Worm (Caenorhabditis elegans) whole organism, L4 larva: ENCODE data around the gene mvb-12.

Experiments
- F10B5.3 ChIP-seq: sonication (generic microtip); optimal IDR thresholded peaks from 2 replicates; lab custom pipeline; 2016; ENCODE audit warnings: mild to moderate bottlenecking, missing genetic modification characterization, missing compliant biosample characterization
- F37D6.2 ChIP-seq: sonication (generic microtip); optimal IDR thresholded peaks from 2 replicates; lab custom pipeline; 2016; ENCODE audit warnings: mild to moderate bottlenecking, missing genetic modification characterization, missing compliant biosample characterization
- F44E2.7 ChIP-seq: fragments of 200-800 bp; sonication (Bioruptor generic); IDR thresholded peaks from 2 replicates; pipeline ENCODE4 v2.1.2; 2022; ENCODE audit warnings: missing genetic modification characterization, missing compliant biosample characterization
- R02D3.7 ChIP-seq: fragments of 150-350 bp; sonication (generic microtip); optimal IDR thresholded peaks from 3 replicates; lab custom pipeline; 2014; ENCODE audit warnings: missing biosample characterization, missing genetic modification characterization
- T20F7.1 ChIP-seq: fragments of 200-800 bp; sonication (Bioruptor generic); optimal IDR thresholded peaks from 2 replicates; lab custom pipeline; 2018; ENCODE audit warnings: mild to moderate bottlenecking, missing genetic modification characterization, missing compliant biosample characterization
- T26A8.4 ChIP-seq: fragments of 200-800 bp; sonication (Bioruptor generic); IDR thresholded peaks from 2 replicates; pipeline ENCODE4 v1.3.6; 2022; ENCODE audit warnings: missing genetic modification characterization, missing compliant biosample characterization
- Y75B8A.6 ChIP-seq: fragments of 200-800 bp; sonication (Bioruptor generic); IDR thresholded peaks from 2 replicates; pipeline ENCODE4 v1.3.6; 2022; ENCODE audit warnings: missing genetic modification reagents, missing genetic modification characterization, missing compliant biosample characterization
- ZK337.2 ChIP-seq: fragments of 200-800 bp; sonication (Bioruptor generic); IDR thresholded peaks from 2 replicates; pipeline ENCODE4 v1.3.6; 2022; ENCODE audit warnings: missing genetic modification reagents, missing genetic modification characterization, missing compliant biosample characterization
- ZK546.5 ChIP-seq, 2 experiments: sonication (generic microtip); optimal IDR thresholded peaks; 2 replicates each; lab custom pipeline; 2017; ENCODE audit warnings: missing biosample characterization in 2 of 2, missing genetic modification characterization in 2 of 2
- ama-1 ChIP-seq: fragments of 150-350 bp; optimal IDR thresholded peaks from 2 replicates; lab custom pipeline; 2014; ENCODE audit warnings: inconsistent platforms, mixed read lengths
- arid-1 ChIP-seq: fragments of 200-800 bp; sonication (Bioruptor generic); conservative IDR thresholded peaks from 2 replicates; pipeline ENCODE4 v1.3.6; 2022; ENCODE audit warnings: missing genetic modification reagents, missing genetic modification characterization, missing compliant biosample characterization
- ceh-44 ChIP-seq: fragments of 200-800 bp; sonication (Bioruptor generic); IDR thresholded peaks from 2 replicates; pipeline ENCODE4 v1.3.6; 2022; ENCODE audit warnings: missing genetic modification reagents, missing genetic modification characterization, missing compliant biosample characterization
- ceh-82 ChIP-seq: sonication (generic microtip); optimal IDR thresholded peaks from 2 replicates; lab custom pipeline; 2017; ENCODE audit warnings: missing biosample characterization, missing genetic modification characterization
- ces-1 ChIP-seq: fragments of 150-350 bp; sonication (generic microtip); optimal IDR thresholded peaks from 4 replicates; lab custom pipeline; 2014; ENCODE audit warnings: missing biosample characterization, missing genetic modification reagents, missing genetic modification characterization
- daf-12 ChIP-seq: fragments of 150-350 bp; optimal IDR thresholded peaks from 2 replicates; lab custom pipeline; 2014; ENCODE audit warnings: missing biosample characterization, missing genetic modification reagents, missing genetic modification characterization
- daf-16 ChIP-seq, 3 experiments: sonication (generic microtip); optimal IDR thresholded peaks; 2 replicates each; lab custom pipeline; 2016 to 2017; ENCODE audit warnings: missing genetic modification characterization in 3 of 3, missing genetic modification reagents in 3 of 3, mild to moderate bottlenecking in 2 of 3, missing compliant biosample characterization in 2 of 3, missing biosample characterization in 1 of 3, moderate library complexity in 1 of 3
- dmd-8 ChIP-seq: fragments of 200-800 bp; sonication (Bioruptor generic); IDR thresholded peaks from 2 replicates; pipeline ENCODE4 v1.3.6; 2022; ENCODE audit warnings: missing genetic modification characterization, missing compliant biosample characterization
- hlh-11 ChIP-seq: fragments of 200-800 bp; sonication (Bioruptor generic); optimal IDR thresholded peaks from 2 replicates; lab custom pipeline; 2018; ENCODE audit warnings: mild to moderate bottlenecking, missing genetic modification characterization, missing compliant biosample characterization
- hlh-30 ChIP-seq: sonication (generic microtip); optimal IDR thresholded peaks from 2 replicates; lab custom pipeline; 2017; ENCODE audit warnings: antibody characterized with exemption, mild to moderate bottlenecking, missing genetic modification characterization, missing compliant biosample characterization; ENCODE audit not compliant: insufficient read depth
- hmg-1.1 ChIP-seq: fragments of 200-800 bp; sonication (Bioruptor generic); IDR thresholded peaks from 2 replicates; pipeline ENCODE4 v1.3.6; 2022; ENCODE audit warnings: missing genetic modification reagents, missing genetic modification characterization, missing compliant biosample characterization
- jun-1 ChIP-seq: fragments of 150-350 bp; optimal IDR thresholded peaks from 2 replicates; lab custom pipeline; 2014; ENCODE audit warnings: missing biosample characterization, missing genetic modification reagents, missing genetic modification characterization
- lim-7 ChIP-seq: fragments of 200-800 bp; sonication (Bioruptor generic); IDR thresholded peaks from 2 replicates; pipeline ENCODE4 v1.3.6; 2022; ENCODE audit warnings: missing genetic modification characterization, missing compliant biosample characterization
- lin-1 ChIP-seq: fragments of 200-800 bp; sonication (Bioruptor generic); IDR thresholded peaks from 2 replicates; pipeline ENCODE4 v1.3.6; 2022; ENCODE audit warnings: missing genetic modification reagents, missing genetic modification characterization, missing compliant biosample characterization
- lin-13 ChIP-seq: fragments of 150-350 bp; optimal IDR thresholded peaks from 2 replicates; lab custom pipeline; 2014; ENCODE audit warnings: missing biosample characterization, missing genetic modification reagents, missing genetic modification characterization
- lin-38 ChIP-seq: fragments of 200-800 bp; sonication (Bioruptor generic); IDR thresholded peaks from 2 replicates; pipeline ENCODE4 v1.3.6; 2022; ENCODE audit warnings: missing genetic modification reagents, missing genetic modification characterization, missing compliant biosample characterization
- madf-5 ChIP-seq, 2 experiments: fragments of 200-800 bp; sonication (Bioruptor generic); IDR thresholded peaks; 2 replicates each; pipeline ENCODE4 v1.3.6; 2022; ENCODE audit warnings: missing compliant biosample characterization in 2 of 2, missing genetic modification characterization in 2 of 2
- madf-9 ChIP-seq: fragments of 200-800 bp; sonication (Bioruptor generic); conservative IDR thresholded peaks from 2 replicates; pipeline ENCODE4 v1.3.6; 2022; ENCODE audit warnings: missing genetic modification reagents, missing genetic modification characterization, missing compliant biosample characterization
- mdl-1 ChIP-seq, 2 experiments: fragments of 150-350 bp in 1 of 2; sonication (generic microtip) in 1 of 2; optimal IDR thresholded peaks; 2 replicates each; lab custom pipeline; 2014 to 2017; ENCODE audit warnings: missing biosample characterization in 2 of 2, missing genetic modification characterization in 2 of 2
- mep-1 ChIP-seq: fragments of 150-350 bp; sonication (generic microtip); optimal IDR thresholded peaks from 3 replicates; lab custom pipeline; 2014; ENCODE audit warnings: missing biosample characterization, missing genetic modification characterization
- mes-2 ChIP-seq: sonication (generic microtip); optimal IDR thresholded peaks from 2 replicates; lab custom pipeline; 2016; ENCODE audit warnings: missing genotype, mild to moderate bottlenecking, missing genetic modification characterization, missing compliant biosample characterization; ENCODE audit not compliant: poor library complexity, severe bottlenecking
- nhr-10 ChIP-seq: fragments of 150-350 bp; optimal IDR thresholded peaks from 2 replicates; lab custom pipeline; 2014; ENCODE audit warnings: missing biosample characterization, missing genetic modification characterization
- nhr-111 ChIP-seq: fragments of 200-800 bp; sonication (Bioruptor generic); optimal IDR thresholded peaks from 2 replicates; lab custom pipeline; 2018; ENCODE audit warnings: mild to moderate bottlenecking, missing genetic modification characterization, missing compliant biosample characterization
- nhr-25 ChIP-seq: sonication (generic microtip); optimal IDR thresholded peaks from 2 replicates; lab custom pipeline; 2017; ENCODE audit warnings: missing genetic modification characterization, mild to moderate bottlenecking, missing compliant biosample characterization, antibody characterized with exemption, moderate library complexity, borderline replicate concordance; ENCODE audit not compliant: insufficient read depth
- nhr-41 ChIP-seq: fragments of 200-800 bp; sonication (Bioruptor generic); IDR thresholded peaks from 2 replicates; pipeline ENCODE4 v1.3.6; 2022; ENCODE audit warnings: missing genetic modification reagents, missing genetic modification characterization, missing compliant biosample characterization
- nhr-42 ChIP-seq: fragments of 200-800 bp; sonication (Bioruptor generic); IDR thresholded peaks from 2 replicates; pipeline ENCODE4 v1.3.6; 2022; ENCODE audit warnings: missing genetic modification characterization, missing compliant biosample characterization
- nhr-48 ChIP-seq: sonication (generic microtip); optimal IDR thresholded peaks from 2 replicates; lab custom pipeline; 2016; ENCODE audit warnings: mild to moderate bottlenecking, missing genetic modification characterization, missing compliant biosample characterization
- pha-4 ChIP-seq, 2 experiments: fragments of 150-350 bp in 1 of 2; fragments of 200-800 bp in 1 of 2; sonication (Bioruptor generic) in 1 of 2; IDR thresholded peaks in 1 of 2; optimal IDR thresholded peaks in 1 of 2; 2 replicates each; pipeline versions ENCODE4 v1.3.6 to Lab custom; 2014 to 2022; ENCODE audit warnings: missing genetic modification characterization in 2 of 2, missing genetic modification reagents in 2 of 2, missing biosample characterization in 1 of 2, missing compliant biosample characterization in 1 of 2
- rbr-2 ChIP-seq: sonication (generic microtip); optimal IDR thresholded peaks from 2 replicates; lab custom pipeline; 2016; ENCODE audit warnings: missing genotype, missing genetic modification characterization, missing compliant biosample characterization
- saeg-2 ChIP-seq: fragments of 200-800 bp; sonication (Bioruptor generic); IDR thresholded peaks from 2 replicates; pipeline ENCODE4 v1.3.6; 2022; ENCODE audit warnings: missing genetic modification reagents, missing genetic modification characterization, missing compliant biosample characterization
- set-16 ChIP-seq: fragments of 200-800 bp; sonication (Bioruptor generic); IDR thresholded peaks from 2 replicates; pipeline ENCODE4 v1.3.6; 2022; ENCODE audit warnings: missing genetic modification reagents, missing genetic modification characterization, missing compliant biosample characterization
- snpc-1.2 ChIP-seq: fragments of 200-800 bp; sonication (Bioruptor generic); IDR thresholded peaks from 2 replicates; pipeline ENCODE4 v1.3.6; 2022; ENCODE audit warnings: missing genetic modification reagents, missing genetic modification characterization, missing compliant biosample characterization
- spr-1 ChIP-seq: sonication (generic microtip); optimal IDR thresholded peaks from 2 replicates; lab custom pipeline; 2016; ENCODE audit warnings: mild to moderate bottlenecking, missing genetic modification characterization, missing compliant biosample characterization
- spr-3 ChIP-seq: fragments of 200-800 bp; sonication (Bioruptor generic); optimal IDR thresholded peaks from 2 replicates; lab custom pipeline; 2018; ENCODE audit warnings: mild to moderate bottlenecking, missing genetic modification characterization, missing compliant biosample characterization
- tag-97 ChIP-seq: fragments of 200-800 bp; sonication (Bioruptor generic); IDR thresholded peaks from 2 replicates; pipeline ENCODE4 v1.3.6; 2022; ENCODE audit warnings: missing genetic modification characterization, missing compliant biosample characterization
- tra-1 ChIP-seq: fragments of 200-800 bp; sonication (Bioruptor generic); IDR thresholded peaks from 2 replicates; pipeline ENCODE4 v1.3.6; 2022; ENCODE audit warnings: missing genetic modification reagents, missing genetic modification characterization, missing compliant biosample characterization
- unc-39 ChIP-seq: sonication (generic microtip); optimal IDR thresholded peaks from 2 replicates; lab custom pipeline; 2017; ENCODE audit warnings: missing biosample characterization, missing genetic modification characterization
- unc-62 ChIP-seq, 3 experiments: fragments of 150-350 bp in 1 of 3; sonication (generic microtip); optimal IDR thresholded peaks in 2 of 3; peaks in 1 of 3; 1 replicate in 1 of 3; 2 replicates in 2 of 3; lab custom pipeline; 2014 to 2017; ENCODE audit warnings: missing biosample characterization in 3 of 3, missing genetic modification characterization in 3 of 3, missing genetic modification reagents in 3 of 3, missing genotype in 1 of 3
- zfp-3 ChIP-seq: fragments of 200-800 bp; sonication (Bioruptor generic); conservative IDR thresholded peaks from 2 replicates; pipeline ENCODE4 v1.3.6; 2022; ENCODE audit warnings: missing genetic modification reagents, missing genetic modification characterization, missing compliant biosample characterization
- ztf-7 ChIP-seq: fragments of 150-350 bp; optimal IDR thresholded peaks from 2 replicates; lab custom pipeline; 2014; ENCODE audit warnings: missing biosample characterization, missing genetic modification characterization

Gene mvb-12

DNA sequence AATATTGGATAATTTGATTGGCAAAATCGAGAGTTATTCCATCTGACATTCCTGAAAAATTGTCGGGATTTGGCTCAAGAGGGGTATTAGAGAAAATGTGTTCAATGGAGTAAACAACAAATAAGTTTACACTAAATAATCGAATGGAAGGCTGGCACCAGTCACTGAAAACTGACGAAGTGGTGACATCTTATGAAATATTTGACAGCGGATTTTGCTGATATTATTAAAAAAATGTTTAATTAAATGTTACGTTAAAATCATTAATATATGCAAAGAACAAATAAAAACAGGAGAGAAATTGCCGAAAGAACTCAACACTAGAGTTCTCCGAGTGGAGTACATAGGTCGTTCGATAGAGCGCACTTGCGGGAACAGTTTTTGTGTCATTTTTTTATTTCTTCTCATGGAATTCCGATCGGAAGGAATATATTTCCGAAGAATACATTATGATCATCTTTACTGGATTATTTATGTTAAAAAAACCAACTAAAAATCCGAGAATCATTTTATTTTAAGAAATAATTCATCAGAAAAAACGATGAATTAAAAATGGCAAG is 44.7 kb upstream of the mvb-12 start, which contains the start of gene tag-322:
TSS of gene tag-322 (minus strand) at position 51 of the 560 bp plus-strand sequence.
- TF ChIP-seq lin-1 (no peak), saeg-2 (GFP tag; lab: Robert Waterston, UW) (no peak), nhr-48 (tag; lab: Kevin White, UChicago) (no peak), F44E2.7 (GFP tag; lab: Robert Waterston, UW) (no peak), F37D6.2 (tag; lab: Kevin White, UChicago) (peak; percentile 16), ces-1 (no peak), nhr-25 (tag; lab: Kevin White, UChicago) (no peak), madf-9 (no peak), ztf-7 (tag; lab: Kevin White, UChicago) (peak; percentile 11), ZK337.2 (GFP tag; lab: Robert Waterston, UW) (no peak), ama-1 (lab: Kevin White, UChicago) (peak; percentile 44), T20F7.1 (GFP tag; lab: Kevin White, UChicago) (peak; percentile 47), madf-5 (GFP tag; IDR thresholded peaks at IDR 0.05; lab: Robert Waterston, UW) (no peak), nhr-10 (tag; lab: Kevin White, UChicago) (no peak), mdl-1 (tag; optimal IDR thresholded peaks at IDR 0.05; lab: Kevin White, UChicago) (no peak), mep-1 (tag; lab: Kevin White, UChicago) (peak; percentile 85), tra-1 (GFP tag; lab: Robert Waterston, UW) (no peak), R02D3.7 (tag; lab: Kevin White, UChicago) (no peak), jun-1 (tag; lab: Kevin White, UChicago) (no peak), mes-2 (tag; lab: Kevin White, UChicago) (peak; percentile 84), Y75B8A.6 (no peak), nhr-111 (GFP tag; lab: Kevin White, UChicago) (no peak), T26A8.4 (no peak), ceh-44 (GFP tag; lab: Robert Waterston, UW) (no peak), daf-12 (tag; lab: Kevin White, UChicago) (no peak), ZK546.5 (tag; optimal IDR thresholded peaks at IDR 0.05; lab: Kevin White, UChicago) (no peak), spr-3 (GFP tag; lab: Kevin White, UChicago) (no peak), spr-1 (tag; lab: Kevin White, UChicago) (peak; percentile 58), lin-38 (GFP tag; lab: Robert Waterston, UW) (peak; percentile 96), ceh-82 (no peak), hlh-11 (peak; percentile 32), rbr-2 (tag; lab: Kevin White, UChicago) (peak; percentile 62), tag-97 (GFP tag; lab: Robert Waterston, UW) (no peak), arid-1 (GFP tag; lab: Robert Waterston, UW) (0 out of 2 replicates have a peak, but pooled peaks have one; percentile 32), lim-7 (GFP tag; lab: Robert Waterston, UW) (no peak), lin-13 (GFP tag; lab: Kevin White, UChicago) (peak; percentile 21), F10B5.3 (tag; lab: Kevin White, UChicago) (no peak), zfp-3 (GFP tag; lab: Robert Waterston, UW) (no peak), set-16 (GFP tag; lab: Robert Waterston, UW) (no peak), unc-39 (tag; lab: Kevin White, UChicago) (no peak), pha-4 (GFP tag; IDR thresholded peaks at IDR 0.05; lab: Robert Waterston, UW) (no peak), pha-4 (tag; optimal IDR thresholded peaks at IDR 0.05; lab: Kevin White, UChicago) (peak; percentile 18), hlh-30 (tag; lab: Kevin White, UChicago) (peak; percentile 54), snpc-1.2 (GFP tag; lab: Robert Waterston, UW) (no peak), nhr-42 (GFP tag; lab: Robert Waterston, UW) (no peak), hmg-1.1 (GFP tag; lab: Robert Waterston, UW) (no peak), nhr-41 (no peak), dmd-8 (GFP tag; lab: Robert Waterston, UW) (no peak), unc-62 (GFP tag; optimal IDR thresholded peaks at IDR 0.05 in 1 of 2; lab: Kevin White, UChicago) (no peak), unc-62 (tag; optimal IDR thresholded peaks at IDR 0.05; lab: Kevin White, UChicago) (no peak), daf-16 (GFP tag; optimal IDR thresholded peaks at IDR 0.05; lab: Kevin White, UChicago) (peak in 1 of 2 experiments; percentile 32), daf-16 (tag; optimal IDR thresholded peaks at IDR 0.05; lab: Kevin White, UChicago) (peak; percentile 45)
